Worm (Caenorhabditis elegans) whole organism, L3 larva: ENCODE measurements around the gene slcf-1.

Source experiments
- ZK546.5 ChIP-seq: sonication (generic microtip); optimal IDR thresholded peaks from 2 replicates; lab custom pipeline; 2017; ENCODE audit warnings: missing biosample characterization, missing genetic modification characterization
- ama-1 ChIP-seq: fragments of 150-350 bp; optimal IDR thresholded peaks from 2 replicates; lab custom pipeline; 2018
- ceh-82 ChIP-seq: fragments of 150-350 bp; optimal IDR thresholded peaks from 2 replicates; lab custom pipeline; 2014; ENCODE audit warnings: missing biosample characterization, missing genetic modification characterization
- daf-12 ChIP-seq: fragments of 150-350 bp; optimal IDR thresholded peaks from 2 replicates; lab custom pipeline; 2014; ENCODE audit warnings: missing biosample characterization, missing genetic modification reagents, missing genetic modification characterization
- elt-2 ChIP-seq: sonication (generic microtip); optimal IDR thresholded peaks from 2 replicates; lab custom pipeline; 2016; ENCODE audit warnings: missing genetic modification reagents, mild to moderate bottlenecking, missing genetic modification characterization, missing compliant biosample characterization
- elt-3 ChIP-seq, 3 experiments: fragments of 150-350 bp in 1 of 3; sonication (generic microtip) in 2 of 3; optimal IDR thresholded peaks; 2 replicates in 2 of 3; 4 replicates in 1 of 3; lab custom pipeline; 2014 to 2017; ENCODE audit warnings: missing biosample characterization in 3 of 3, missing genetic modification characterization in 3 of 3
- fkh-10 ChIP-seq: sonication (generic microtip); optimal IDR thresholded peaks from 2 replicates; lab custom pipeline; 2017; ENCODE audit warnings: missing biosample characterization, missing genetic modification reagents, missing genetic modification characterization
- nhr-11 ChIP-seq: fragments of 150-350 bp; optimal IDR thresholded peaks from 2 replicates; lab custom pipeline; 2014; ENCODE audit warnings: missing biosample characterization, missing genetic modification characterization
- pha-4 ChIP-seq: fragments of 150-350 bp; optimal IDR thresholded peaks from 2 replicates; lab custom pipeline; 2014; ENCODE audit warnings: missing biosample characterization, missing genetic modification reagents, missing genetic modification characterization
- tbx-2 ChIP-seq: sonication (generic microtip); optimal IDR thresholded peaks from 2 replicates; lab custom pipeline; 2016; ENCODE audit warnings: mild to moderate bottlenecking, missing genetic modification characterization, missing compliant biosample characterization
- zag-1 ChIP-seq: fragments of 150-350 bp; optimal IDR thresholded peaks from 2 replicates; lab custom pipeline; 2014; ENCODE audit warnings: missing biosample characterization, missing genetic modification characterization

- no peak for TF ChIP-seq elt-3 (tag; optimal IDR thresholded peaks at IDR 0.05; lab: Kevin White, UChicago)
- no peak for TF ChIP-seq ama-1 (lab: Kevin White, UChicago)
- no peak for TF ChIP-seq tbx-2 (tag; lab: Kevin White, UChicago)
- no peak for TF ChIP-seq ZK546.5 (tag; lab: Kevin White, UChicago)
- no peak for TF ChIP-seq zag-1 (tag; lab: Kevin White, UChicago)
- no peak for TF ChIP-seq ceh-82 (tag; lab: Kevin White, UChicago)
- TF ChIP-seq pha-4 = no peak
- no peak for TF ChIP-seq daf-12 (tag; lab: Kevin White, UChicago)
- TF ChIP-seq nhr-11 (tag; lab: Kevin White, UChicago) = no peak
- no peak for TF ChIP-seq fkh-10 (GFP tag; lab: Kevin White, UChicago)
- TF ChIP-seq elt-2 (tag; lab: Kevin White, UChicago) = no peak
Measured at ce11 chrX:10520185-10520584, 8.9 kb upstream of the slcf-1 start.
